Fruit fly (Drosophila melanogaster) whole organism, embryonic: ENCODE data around the gene CG10343.

Experiments used
- B-H1 ChIP-seq: fragments of 200-800 bp; sonication (Bioruptor generic); IDR thresholded peaks from 3 replicates; pipeline ENCODE4 v1.3.6; 2022; ENCODE audit warnings: missing biosample characterization, missing genetic modification characterization
- Bgb ChIP-seq: fragments of 200-800 bp; sonication (Bioruptor generic); IDR thresholded peaks from 2 replicates; pipeline ENCODE4 v1.3.6; 2022; ENCODE audit warnings: missing biosample characterization, missing genetic modification characterization; ENCODE audit not compliant: partially characterized antibody
- BtbVII ChIP-seq: fragments of 200-800 bp; sonication (Bioruptor generic); optimal IDR thresholded peaks from 3 replicates; lab custom pipeline; 2017; ENCODE audit warnings: missing biosample characterization, mild to moderate bottlenecking, missing genetic modification characterization
- Bteb2 ChIP-seq: fragments of 200-800 bp; sonication (Bioruptor generic); optimal IDR thresholded peaks from 2 replicates; lab custom pipeline; 2016; ENCODE audit warnings: missing biosample characterization, missing genetic modification characterization
- CG10565 ChIP-seq: fragments of 200-800 bp; sonication (Bioruptor generic); optimal IDR thresholded peaks from 3 replicates; lab custom pipeline; 2016; ENCODE audit warnings: missing biosample characterization, mild to moderate bottlenecking, missing genetic modification characterization
- CG11398 ChIP-seq: fragments of 200-800 bp; sonication (Bioruptor generic); optimal IDR thresholded peaks from 2 replicates; lab custom pipeline; 2016; ENCODE audit warnings: missing biosample characterization, missing genetic modification characterization
- CG13775 ChIP-seq: fragments of 200-800 bp; sonication (Bioruptor generic); optimal IDR thresholded peaks from 3 replicates; lab custom pipeline; 2017; ENCODE audit warnings: missing biosample characterization, mild to moderate bottlenecking, missing genetic modification characterization
- CG13894 ChIP-seq: fragments of 200-800 bp; sonication (Bioruptor generic); optimal IDR thresholded peaks from 3 replicates; lab custom pipeline; 2018; ENCODE audit warnings: missing biosample characterization, mild to moderate bottlenecking, missing genetic modification characterization, moderate library complexity
- CG15269 ChIP-seq: fragments of 200-800 bp; sonication (Bioruptor generic); optimal IDR thresholded peaks from 2 replicates; lab custom pipeline; 2018; ENCODE audit warnings: missing biosample characterization, mild to moderate bottlenecking, missing genetic modification characterization, moderate library complexity
- CG1602 ChIP-seq: fragments of 200-800 bp; sonication (Bioruptor generic); optimal IDR thresholded peaks from 3 replicates; lab custom pipeline; 2016; ENCODE audit warnings: missing biosample characterization, missing genetic modification characterization
- CG1647 ChIP-seq: fragments of 200-800 bp; sonication (Bioruptor generic); optimal IDR thresholded peaks from 3 replicates; lab custom pipeline; 2016; ENCODE audit warnings: missing biosample characterization, missing genetic modification characterization
- CG17829 ChIP-seq: fragments of 200-800 bp; optimal IDR thresholded peaks from 2 replicates; lab custom pipeline; 2019; ENCODE audit warnings: missing biosample characterization, mild to moderate bottlenecking, missing genetic modification characterization, moderate library complexity
- CG18599 ChIP-seq: fragments of 200-800 bp; sonication (Bioruptor generic); optimal IDR thresholded peaks from 3 replicates; lab custom pipeline; 2017; ENCODE audit warnings: missing biosample characterization, missing genetic modification characterization, mild to moderate bottlenecking, moderate library complexity, missing genetic modification reagents
- CG2202 ChIP-seq: fragments of 200-800 bp; sonication (Bioruptor generic); optimal IDR thresholded peaks from 2 replicates; lab custom pipeline; 2018; ENCODE audit warnings: missing biosample characterization, mild to moderate bottlenecking, missing genetic modification characterization
- CG30403 ChIP-seq: fragments of 200-800 bp; sonication (Bioruptor generic); optimal IDR thresholded peaks from 3 replicates; lab custom pipeline; 2016; ENCODE audit warnings: missing biosample characterization, missing genetic modification characterization
- CG32767 ChIP-seq: fragments of 200-800 bp; sonication (Bioruptor generic); IDR thresholded peaks from 2 replicates; pipeline ENCODE4 v1.3.6; 2022; ENCODE audit warnings: missing biosample characterization, missing genetic modification characterization
- CG34376 ChIP-seq: fragments of 200-800 bp; sonication (Bioruptor generic); optimal IDR thresholded peaks from 2 replicates; lab custom pipeline; 2018; ENCODE audit warnings: missing biosample characterization, mild to moderate bottlenecking, missing genetic modification characterization
- CG34422 ChIP-seq: fragments of 200-800 bp; sonication (Bioruptor generic); IDR thresholded peaks from 3 replicates; pipeline ENCODE4 v1.3.6; 2022; ENCODE audit warnings: missing biosample characterization, missing genetic modification characterization
- CG3847 ChIP-seq: fragments of 200-800 bp; sonication (Bioruptor generic); IDR thresholded peaks from 2 replicates; pipeline ENCODE4 v1.3.6; 2022; ENCODE audit warnings: missing biosample characterization, missing genetic modification characterization
- CG6272 ChIP-seq: fragments of 200-800 bp; sonication (Bioruptor generic); IDR thresholded peaks from 2 replicates; pipeline ENCODE4 v1.3.6; 2022; ENCODE audit warnings: missing biosample characterization, missing genetic modification characterization
- CG6689 ChIP-seq: fragments of 200-800 bp; sonication (Bioruptor generic); IDR thresholded peaks from 2 replicates; pipeline ENCODE4 v1.3.6; 2022; ENCODE audit warnings: missing biosample characterization, missing genetic modification characterization
- CG6854 ChIP-seq: fragments of 200-800 bp; sonication (Bioruptor generic); optimal IDR thresholded peaks from 3 replicates; lab custom pipeline; 2017; ENCODE audit warnings: missing biosample characterization, mild to moderate bottlenecking, missing genetic modification characterization
- CG9215 ChIP-seq: fragments of 200-800 bp; sonication (Bioruptor generic); IDR thresholded peaks from 2 replicates; pipeline ENCODE4 v1.3.6; 2022; ENCODE audit warnings: missing biosample characterization, missing genetic modification characterization
- CG9727 ChIP-seq: fragments of 200-800 bp; sonication (Bioruptor generic); optimal IDR thresholded peaks from 3 replicates; lab custom pipeline; 2017; ENCODE audit warnings: missing biosample characterization, mild to moderate bottlenecking, missing genetic modification characterization
- CG9932 ChIP-seq: fragments of 200-800 bp; sonication (Bioruptor generic); IDR thresholded peaks from 2 replicates; pipeline ENCODE4 v1.3.6; 2022; ENCODE audit warnings: missing biosample characterization, missing genetic modification characterization
- Dip3 ChIP-seq: fragments of 200-800 bp; sonication (Bioruptor generic); optimal IDR thresholded peaks from 3 replicates; lab custom pipeline; 2016; ENCODE audit warnings: missing biosample characterization, missing genetic modification characterization
- Doc2 ChIP-seq: fragments of 200-800 bp; sonication (Bioruptor generic); IDR thresholded peaks from 2 replicates; pipeline ENCODE4 v1.3.6; 2022; ENCODE audit warnings: missing biosample characterization, missing genetic modification characterization
- Fer3 ChIP-seq: fragments of 200-800 bp; sonication (Bioruptor generic); optimal IDR thresholded peaks from 2 replicates; lab custom pipeline; 2018; ENCODE audit warnings: missing biosample characterization, mild to moderate bottlenecking, missing genetic modification characterization, moderate library complexity
- HHEX ChIP-seq: fragments of 200-800 bp; sonication (Bioruptor generic); optimal IDR thresholded peaks from 3 replicates; lab custom pipeline; 2017; ENCODE audit warnings: missing biosample characterization, mild to moderate bottlenecking, missing genetic modification characterization, missing genetic modification reagents
- HLHmδ ChIP-seq: fragments of 200-800 bp; sonication (Bioruptor generic); optimal IDR thresholded peaks from 2 replicates; lab custom pipeline; 2018; ENCODE audit warnings: missing biosample characterization, mild to moderate bottlenecking, missing genetic modification characterization, moderate library complexity
- Mrtf ChIP-seq: fragments of 200-800 bp; sonication (Bioruptor generic); IDR thresholded peaks from 3 replicates; pipeline ENCODE4 v1.3.6; 2022; ENCODE audit warnings: missing biosample characterization, missing genetic modification characterization
- Scr ChIP-seq: fragments of 200-800 bp; sonication (Bioruptor generic); IDR thresholded peaks from 2 replicates; pipeline ENCODE4 v1.3.6; 2022; ENCODE audit warnings: missing biosample characterization, missing genetic modification characterization; ENCODE audit not compliant: partially characterized antibody
- Six4 ChIP-seq: fragments of 200-800 bp; sonication (Bioruptor generic); optimal IDR thresholded peaks from 2 replicates; lab custom pipeline; 2016; ENCODE audit warnings: missing biosample characterization, missing genetic modification characterization
- abd-A ChIP-seq: fragments of 200-800 bp; sonication (Bioruptor generic); optimal IDR thresholded peaks from 3 replicates; lab custom pipeline; 2019; ENCODE audit warnings: missing biosample characterization, mild to moderate bottlenecking, missing genetic modification characterization, moderate library complexity
- amos ChIP-seq: fragments of 200-800 bp; sonication (Bioruptor generic); IDR thresholded peaks from 2 replicates; pipeline ENCODE4 v1.3.6; 2022; ENCODE audit warnings: missing biosample characterization, missing genetic modification characterization; ENCODE audit not compliant: partially characterized antibody
- cas ChIP-seq: fragments of 200-800 bp; sonication (Bioruptor generic); IDR thresholded peaks from 2 replicates; pipeline ENCODE4 v1.3.6; 2022; ENCODE audit warnings: missing biosample characterization, missing genetic modification characterization
- chif ChIP-seq, 2 experiments: fragments of 200-800 bp; sonication (Bioruptor generic); optimal IDR thresholded peaks; 3 replicates each; lab custom pipeline; 2016; ENCODE audit warnings: missing biosample characterization in 2 of 2, missing genetic modification characterization in 2 of 2
- croc ChIP-seq: fragments of 200-800 bp; sonication (Bioruptor generic); conservative IDR thresholded peaks from 3 replicates; pipeline ENCODE4 v1.3.6; 2022; ENCODE audit warnings: missing biosample characterization, missing genetic modification characterization
- dan ChIP-seq: fragments of 200-800 bp; sonication (Bioruptor generic); IDR thresholded peaks from 2 replicates; pipeline ENCODE4 v1.3.6; 2022; ENCODE audit warnings: missing biosample characterization, missing genetic modification characterization
- en ChIP-seq: fragments of 200-800 bp; sonication (Bioruptor generic); optimal IDR thresholded peaks from 2 replicates; lab custom pipeline; 2016; ENCODE audit warnings: missing biosample characterization, missing genetic modification characterization
- grn ChIP-seq: fragments of 200-800 bp; sonication (Bioruptor generic); optimal IDR thresholded peaks from 3 replicates; lab custom pipeline; 2017; ENCODE audit warnings: missing biosample characterization, missing genetic modification characterization
- gsb ChIP-seq: fragments of 200-800 bp; sonication (Bioruptor generic); IDR thresholded peaks from 2 replicates; pipeline ENCODE4 v1.3.6; 2022; ENCODE audit warnings: missing biosample characterization, missing genetic modification characterization
- hkb ChIP-seq, 2 experiments: fragments of 200-800 bp in 1 of 2; fragments of >200 bp in 1 of 2; sonication (Bioruptor generic) in 1 of 2; IDR thresholded peaks in 1 of 2; optimal IDR thresholded peaks in 1 of 2; 2 replicates each; pipeline versions ENCODE4 v1.3.6 to Lab custom; 2017 to 2022; ENCODE audit warnings: missing biosample characterization in 1 of 2, missing genetic modification characterization in 1 of 2
- knrl ChIP-seq: fragments of 200-800 bp; sonication (Bioruptor generic); IDR thresholded peaks from 3 replicates; pipeline ENCODE4 v1.3.6; 2022; ENCODE audit warnings: missing biosample characterization, missing genetic modification characterization; ENCODE audit not compliant: partially characterized antibody
- scrt ChIP-seq: fragments of 200-800 bp; sonication (Bioruptor generic); optimal IDR thresholded peaks from 2 replicates; lab custom pipeline; 2018; ENCODE audit warnings: missing biosample characterization, mild to moderate bottlenecking, missing genetic modification characterization, moderate library complexity
- shn ChIP-seq: fragments of 200-800 bp; sonication (Bioruptor generic); optimal IDR thresholded peaks from 3 replicates; lab custom pipeline; 2016; ENCODE audit warnings: missing biosample characterization, missing genetic modification characterization
- sim ChIP-seq: fragments of 200-800 bp; sonication (Bioruptor generic); IDR thresholded peaks from 2 replicates; pipeline ENCODE4 v1.3.6; 2022; ENCODE audit warnings: missing biosample characterization, missing genetic modification characterization
- sisA ChIP-seq: fragments of 200-800 bp; sonication (Bioruptor generic); IDR thresholded peaks from 2 replicates; pipeline ENCODE4 v1.3.6; 2022; ENCODE audit warnings: missing biosample characterization, missing genetic modification characterization
- slou ChIP-seq: fragments of 200-800 bp; sonication (Bioruptor generic); optimal IDR thresholded peaks from 3 replicates; lab custom pipeline; 2016; ENCODE audit warnings: missing biosample characterization, missing genetic modification characterization
- toy ChIP-seq: fragments of 200-800 bp; sonication (Bioruptor generic); IDR thresholded peaks from 2 replicates; pipeline ENCODE4 v1.3.6; 2022; ENCODE audit warnings: missing biosample characterization, missing genetic modification characterization
- unc-4 ChIP-seq: fragments of 200-800 bp; sonication (Bioruptor generic); IDR thresholded peaks from 2 replicates; pipeline ENCODE4 v1.3.6; 2022; ENCODE audit warnings: missing biosample characterization, missing genetic modification characterization; ENCODE audit not compliant: partially characterized antibody
- vvl ChIP-seq: fragments of 200-800 bp; sonication (Bioruptor generic); IDR thresholded peaks from 2 replicates; pipeline ENCODE4 v1.3.6; 2022; ENCODE audit warnings: missing biosample characterization, missing genetic modification characterization

CG10343 gene

DNA sequence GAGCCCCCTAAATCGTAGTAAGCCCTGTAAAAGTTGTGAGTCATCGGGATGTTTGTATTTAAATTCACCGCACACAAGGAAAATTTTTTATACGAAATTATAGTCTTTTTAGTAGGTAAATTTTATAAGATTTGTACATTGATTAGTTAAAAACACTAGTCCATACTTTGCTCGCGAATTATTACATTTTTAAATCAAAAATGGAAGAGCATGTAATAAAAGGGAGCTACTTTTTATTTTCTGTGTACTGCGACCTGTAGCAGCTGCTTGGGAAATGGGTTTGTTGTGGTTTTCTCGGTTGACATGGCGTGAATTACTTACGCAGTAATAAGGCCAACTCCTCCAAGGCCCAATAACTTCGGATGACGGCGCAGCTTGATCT, 8.6 kb upstream of the CG10343 start (continued):
- TF ChIP-seq CG13894 (tag; lab: Kevin White, UChicago) (no peak), CG32767 (no peak), grn (GFP tag; lab: Kevin White, UChicago) (no peak), CG6689 (GFP tag; lab: Robert Waterston, UW) (peak; percentile 50), Doc2 (GFP tag; lab: Robert Waterston, UW) (no peak), sisA (peak; percentile 36; the same call in 1 of the 2 replicates), Scr (GFP tag; lab: Robert Waterston, UW) (no peak), BtbVII (GFP tag; lab: Kevin White, UChicago) (no peak), unc-4 (GFP tag; lab: Robert Waterston, UW) (no peak), CG10565 (no peak), amos (GFP tag; lab: Robert Waterston, UW) (no peak), CG6272 (GFP tag; lab: Robert Waterston, UW) (no peak), CG9727 (GFP tag; lab: Kevin White, UChicago) (no peak), sim (GFP tag; lab: Robert Waterston, UW) (no peak), Dip3 (GFP tag; lab: Kevin White, UChicago) (no peak), slou (no peak), abd-A (tag; lab: Kevin White, UChicago) (no peak), CG6854 (GFP tag; lab: Kevin White, UChicago) (no peak), CG18599 (GFP tag; lab: Kevin White, UChicago) (no peak), cas (GFP tag; lab: Robert Waterston, UW) (no peak), CG3847 (GFP tag; lab: Robert Waterston, UW) (peak; percentile 40), Six4 (GFP tag; lab: Kevin White, UChicago) (no peak), CG34376 (GFP tag; lab: Kevin White, UChicago) (no peak), en (GFP tag; lab: Kevin White, UChicago) (no peak), croc (GFP tag; lab: Robert Waterston, UW) (no peak), CG34422 (GFP tag; lab: Robert Waterston, UW) (no peak), scrt (no peak), hkb (optimal IDR thresholded peaks at IDR 0.05; lab: Kevin White, UChicago) (no peak), hkb (GFP tag; IDR thresholded peaks at IDR 0.05; lab: Robert Waterston, UW) (peak; percentile 63), shn (GFP tag; lab: Kevin White, UChicago) (no peak), knrl (GFP tag; lab: Robert Waterston, UW) (no peak), HHEX (GFP tag; lab: Kevin White, UChicago) (no peak), HLHmδ (GFP tag; lab: Kevin White, UChicago) (no peak), CG15269 (tag; lab: Kevin White, UChicago) (peak; percentile 3), CG17829 (tag; lab: Kevin White, UChicago) (no peak), vvl (GFP tag; lab: Robert Waterston, UW) (peak; percentile 33; the same call in 1 of the 2 replicates), Bteb2 (GFP tag; lab: Kevin White, UChicago) (no peak), Fer3 (no peak), CG9215 (GFP tag; lab: Robert Waterston, UW) (no peak), B-H1 (GFP tag; lab: Robert Waterston, UW) (0 out of 3 replicates have a peak, but pooled peaks have one; percentile 22), CG1647 (GFP tag; lab: Kevin White, UChicago) (no peak), Bgb (no peak), CG2202 (no peak), gsb (no peak), dan (no peak), Mrtf (GFP tag; lab: Robert Waterston, UW) (no peak), CG30403 (GFP tag; lab: Kevin White, UChicago) (peak; percentile 3), CG13775 (GFP tag; lab: Kevin White, UChicago) (peak; percentile 24), chif (GFP tag; optimal IDR thresholded peaks at IDR 0.05; lab: Kevin White, UChicago) (no peak), CG1602 (GFP tag; lab: Kevin White, UChicago) (no peak), CG11398 (GFP tag; lab: Kevin White, UChicago) (no peak), toy (no peak), CG9932 (peak; percentile 29; the same call in 1 of the 2 replicates)
